Fruit fly (Drosophila melanogaster) whole organism, embryonic: ENCODE data around the gene CG12239.

Experiments
- Antp ChIP-seq: fragments of 200-800 bp; sonication (Bioruptor generic); optimal IDR thresholded peaks from 3 replicates; lab custom pipeline; 2016; ENCODE audit warnings: missing biosample characterization, missing genetic modification characterization
- Asciz ChIP-seq: fragments of 200-800 bp; sonication (Bioruptor generic); optimal IDR thresholded peaks from 2 replicates; lab custom pipeline; 2017; ENCODE audit warnings: missing biosample characterization, mild to moderate bottlenecking, missing genetic modification characterization, missing genetic modification reagents
- BtbVII ChIP-seq: fragments of 200-800 bp; sonication (Bioruptor generic); optimal IDR thresholded peaks from 3 replicates; lab custom pipeline; 2017; ENCODE audit warnings: missing biosample characterization, mild to moderate bottlenecking, missing genetic modification characterization
- CG12071 ChIP-seq: fragments of 200-800 bp; sonication (Bioruptor generic); optimal IDR thresholded peaks from 3 replicates; lab custom pipeline; 2018; ENCODE audit warnings: missing biosample characterization, mild to moderate bottlenecking, missing genetic modification characterization
- CG12236 ChIP-seq: fragments of 200-800 bp; sonication (Bioruptor generic); optimal IDR thresholded peaks from 2 replicates; lab custom pipeline; 2016; ENCODE audit warnings: missing biosample characterization, missing genetic modification characterization
- CG13123 ChIP-seq: fragments of 200-800 bp; sonication (Bioruptor generic); optimal IDR thresholded peaks from 2 replicates; lab custom pipeline; 2016; ENCODE audit warnings: missing biosample characterization, missing genetic modification characterization
- CG15073 ChIP-seq: fragments of 200-800 bp; sonication (Bioruptor generic); optimal IDR thresholded peaks from 2 replicates; lab custom pipeline; 2016; ENCODE audit warnings: missing biosample characterization, missing genetic modification characterization
- CG15479 ChIP-seq: fragments of 200-800 bp; sonication (Bioruptor generic); optimal IDR thresholded peaks from 3 replicates; lab custom pipeline; 2019; ENCODE audit warnings: missing biosample characterization, mild to moderate bottlenecking, missing genetic modification characterization, moderate library complexity
- CG1602 ChIP-seq: fragments of 200-800 bp; sonication (Bioruptor generic); optimal IDR thresholded peaks from 3 replicates; lab custom pipeline; 2016; ENCODE audit warnings: missing biosample characterization, missing genetic modification characterization
- CG17568 ChIP-seq: fragments of 200-800 bp; sonication (Bioruptor generic); optimal IDR thresholded peaks from 2 replicates; lab custom pipeline; 2018; ENCODE audit warnings: missing biosample characterization, mild to moderate bottlenecking, missing genetic modification characterization, moderate library complexity
- CG17612 ChIP-seq: fragments of 200-800 bp; sonication (Bioruptor generic); IDR thresholded peaks from 2 replicates; pipeline ENCODE4 v1.3.6; 2022; ENCODE audit warnings: missing biosample characterization, missing genetic modification characterization
- CG1832 ChIP-seq: fragments of 200-800 bp; sonication (Bioruptor generic); optimal IDR thresholded peaks from 2 replicates; lab custom pipeline; 2017; ENCODE audit warnings: missing biosample characterization, mild to moderate bottlenecking, missing genetic modification characterization, inconsistent platforms
- CG3407 ChIP-seq: fragments of 200-800 bp; sonication (Bioruptor generic); optimal IDR thresholded peaks from 2 replicates; lab custom pipeline; 2018; ENCODE audit warnings: missing biosample characterization, mild to moderate bottlenecking, missing genetic modification characterization
- CG3838 ChIP-seq: fragments of 200-800 bp; sonication (Bioruptor generic); optimal IDR thresholded peaks from 3 replicates; lab custom pipeline; 2016; ENCODE audit warnings: missing biosample characterization, missing genetic modification characterization
- CG3847 ChIP-seq: fragments of 200-800 bp; sonication (Bioruptor generic); IDR thresholded peaks from 2 replicates; pipeline ENCODE4 v1.3.6; 2022; ENCODE audit warnings: missing biosample characterization, missing genetic modification characterization
- CG3995 ChIP-seq: fragments of 200-800 bp; sonication (Bioruptor generic); optimal IDR thresholded peaks from 3 replicates; lab custom pipeline; 2016; ENCODE audit warnings: missing biosample characterization, missing genetic modification characterization
- CG4820 ChIP-seq: fragments of 200-800 bp; sonication (Bioruptor generic); optimal IDR thresholded peaks from 3 replicates; lab custom pipeline; 2016; ENCODE audit warnings: missing biosample characterization, missing genetic modification characterization
- CG6791 ChIP-seq: fragments of 200-800 bp; sonication (Bioruptor generic); IDR thresholded peaks from 3 replicates; pipeline ENCODE4 v1.3.6; 2022; ENCODE audit warnings: missing biosample characterization, missing genetic modification characterization; ENCODE audit not compliant: partially characterized antibody
- CG9437 ChIP-seq: fragments of 200-800 bp; sonication (Bioruptor generic); optimal IDR thresholded peaks from 2 replicates; lab custom pipeline; 2018; ENCODE audit warnings: missing biosample characterization, mild to moderate bottlenecking, missing genetic modification characterization
- CG9932 ChIP-seq: fragments of 200-800 bp; sonication (Bioruptor generic); IDR thresholded peaks from 2 replicates; pipeline ENCODE4 v1.3.6; 2022; ENCODE audit warnings: missing biosample characterization, missing genetic modification characterization
- Dip3 ChIP-seq: fragments of 200-800 bp; sonication (Bioruptor generic); optimal IDR thresholded peaks from 3 replicates; lab custom pipeline; 2016; ENCODE audit warnings: missing biosample characterization, missing genetic modification characterization
- Doc3 ChIP-seq: fragments of 200-800 bp; sonication (Bioruptor generic); IDR thresholded peaks from 3 replicates; pipeline ENCODE4 v1.3.6; 2022; ENCODE audit warnings: missing biosample characterization, missing genetic modification characterization; ENCODE audit not compliant: partially characterized antibody
- HmgD ChIP-seq: fragments of 200-800 bp; sonication (Bioruptor generic); optimal IDR thresholded peaks from 3 replicates; lab custom pipeline; 2016; ENCODE audit warnings: missing biosample characterization, missing genetic modification characterization
- HmgZ ChIP-seq: fragments of 200-800 bp; sonication (Bioruptor generic); optimal IDR thresholded peaks from 2 replicates; lab custom pipeline; 2018; ENCODE audit warnings: missing biosample characterization, mild to moderate bottlenecking, missing genetic modification characterization
- Lhr ChIP-seq: fragments of 200-800 bp; sonication (Bioruptor generic); optimal IDR thresholded peaks from 3 replicates; lab custom pipeline; 2017; ENCODE audit warnings: mild to moderate bottlenecking, missing biosample characterization, missing genetic modification reagents, missing genetic modification characterization
- NC2α ChIP-seq: fragments of 200-800 bp; sonication (Bioruptor generic); optimal IDR thresholded peaks from 2 replicates; lab custom pipeline; 2016; ENCODE audit warnings: missing biosample characterization, missing genetic modification characterization
- NFAT ChIP-seq: fragments of 200-800 bp; sonication (Bioruptor generic); IDR thresholded peaks from 2 replicates; pipeline ENCODE4 v1.3.6; 2022; ENCODE audit warnings: missing biosample characterization, missing genetic modification characterization
- Neu2 ChIP-seq: fragments of 200-800 bp; sonication (Bioruptor generic); optimal IDR thresholded peaks from 3 replicates; lab custom pipeline; 2016; ENCODE audit warnings: missing biosample characterization, missing genetic modification characterization, borderline replicate concordance
- Nf-YA ChIP-seq: fragments of 200-800 bp; sonication (Bioruptor generic); IDR thresholded peaks from 2 replicates; pipeline ENCODE4 v1.3.6; 2022; ENCODE audit warnings: missing biosample characterization, missing genetic modification characterization
- PHDP ChIP-seq: fragments of 200-800 bp; sonication (Bioruptor generic); optimal IDR thresholded peaks from 3 replicates; lab custom pipeline; 2018; ENCODE audit warnings: missing biosample characterization, mild to moderate bottlenecking, missing genetic modification characterization, moderate library complexity
- Poxn ChIP-seq: fragments of 200-800 bp; sonication (Bioruptor generic); IDR thresholded peaks from 2 replicates; pipeline ENCODE4 v1.3.6; 2022; ENCODE audit warnings: missing biosample characterization, missing genetic modification characterization
- Side ChIP-seq: fragments of 200-800 bp; sonication (Bioruptor generic); optimal IDR thresholded peaks from 2 replicates; lab custom pipeline; 2016; ENCODE audit warnings: missing biosample characterization, missing genetic modification characterization
- al ChIP-seq: fragments of 200-800 bp; sonication (Bioruptor generic); IDR thresholded peaks from 2 replicates; pipeline ENCODE4 v1.3.6; 2022; ENCODE audit warnings: missing biosample characterization, missing genetic modification characterization
- chif ChIP-seq, 2 experiments: fragments of 200-800 bp; sonication (Bioruptor generic); optimal IDR thresholded peaks; 3 replicates each; lab custom pipeline; 2016; ENCODE audit warnings: missing biosample characterization in 2 of 2, missing genetic modification characterization in 2 of 2
- croc ChIP-seq: fragments of 200-800 bp; sonication (Bioruptor generic); conservative IDR thresholded peaks from 3 replicates; pipeline ENCODE4 v1.3.6; 2022; ENCODE audit warnings: missing biosample characterization, missing genetic modification characterization
- crol ChIP-seq: fragments of 200-800 bp; sonication (Bioruptor generic); IDR thresholded peaks from 2 replicates; pipeline ENCODE4 v1.3.6; 2022; ENCODE audit warnings: missing biosample characterization, missing genetic modification characterization
- dmrt11E ChIP-seq: fragments of 200-800 bp; sonication (Bioruptor generic); optimal IDR thresholded peaks from 3 replicates; lab custom pipeline; 2018; ENCODE audit warnings: missing biosample characterization, mild to moderate bottlenecking, missing genetic modification characterization, moderate library complexity
- dmrt99B ChIP-seq: fragments of 200-800 bp; sonication (Bioruptor generic); optimal IDR thresholded peaks from 2 replicates; lab custom pipeline; 2018; ENCODE audit warnings: missing biosample characterization, mild to moderate bottlenecking, missing genetic modification characterization, moderate library complexity
- fd3F ChIP-seq: fragments of 200-800 bp; sonication (Bioruptor generic); optimal IDR thresholded peaks from 2 replicates; lab custom pipeline; 2018; ENCODE audit warnings: missing biosample characterization, mild to moderate bottlenecking, missing genetic modification characterization, moderate library complexity
- jing ChIP-seq: fragments of 200-800 bp; sonication (Bioruptor generic); optimal IDR thresholded peaks from 2 replicates; lab custom pipeline; 2018; ENCODE audit warnings: missing biosample characterization, mild to moderate bottlenecking, missing genetic modification characterization
- kay ChIP-seq: fragments of 200-800 bp; sonication (Bioruptor generic); optimal IDR thresholded peaks from 2 replicates; lab custom pipeline; 2016; ENCODE audit warnings: missing biosample characterization, missing genetic modification characterization
- ken ChIP-seq: fragments of 200-800 bp; sonication (Bioruptor generic); IDR thresholded peaks from 3 replicates; pipeline ENCODE4 v1.3.6; 2022; ENCODE audit warnings: missing biosample characterization, missing genetic modification characterization
- mld ChIP-seq: fragments of 200-800 bp; sonication (Bioruptor generic); IDR thresholded peaks from 3 replicates; pipeline ENCODE4 v1.3.6; 2022; ENCODE audit warnings: missing biosample characterization, missing genetic modification characterization; ENCODE audit not compliant: partially characterized antibody
- pfk ChIP-seq: fragments of 200-800 bp; sonication (Bioruptor generic); optimal IDR thresholded peaks from 2 replicates; lab custom pipeline; 2018; ENCODE audit warnings: missing biosample characterization, mild to moderate bottlenecking, missing genetic modification characterization, moderate library complexity
- sna ChIP-seq: fragments of 200-800 bp; sonication (Bioruptor generic); IDR thresholded peaks from 2 replicates; pipeline ENCODE4 v1.3.6; 2022; ENCODE audit warnings: missing biosample characterization, missing genetic modification characterization; ENCODE audit not compliant: partially characterized antibody
- tna ChIP-seq: fragments of 200-800 bp; sonication (Bioruptor generic); IDR thresholded peaks from 2 replicates; pipeline ENCODE4 v1.3.6; 2022; ENCODE audit warnings: missing biosample characterization, missing genetic modification characterization; ENCODE audit not compliant: partially characterized antibody
- ttk ChIP-seq: fragments of 200-800 bp; sonication (Bioruptor generic); IDR thresholded peaks from 2 replicates; pipeline ENCODE4 v2.1.2; 2022; ENCODE audit warnings: missing biosample characterization, missing genetic modification characterization
- zfh1 ChIP-seq: fragments of 200-800 bp; sonication (Bioruptor generic); IDR thresholded peaks from 3 replicates; pipeline ENCODE4 v1.3.6; 2022; ENCODE audit warnings: missing biosample characterization, missing genetic modification characterization

Gene CG12239

DNA sequence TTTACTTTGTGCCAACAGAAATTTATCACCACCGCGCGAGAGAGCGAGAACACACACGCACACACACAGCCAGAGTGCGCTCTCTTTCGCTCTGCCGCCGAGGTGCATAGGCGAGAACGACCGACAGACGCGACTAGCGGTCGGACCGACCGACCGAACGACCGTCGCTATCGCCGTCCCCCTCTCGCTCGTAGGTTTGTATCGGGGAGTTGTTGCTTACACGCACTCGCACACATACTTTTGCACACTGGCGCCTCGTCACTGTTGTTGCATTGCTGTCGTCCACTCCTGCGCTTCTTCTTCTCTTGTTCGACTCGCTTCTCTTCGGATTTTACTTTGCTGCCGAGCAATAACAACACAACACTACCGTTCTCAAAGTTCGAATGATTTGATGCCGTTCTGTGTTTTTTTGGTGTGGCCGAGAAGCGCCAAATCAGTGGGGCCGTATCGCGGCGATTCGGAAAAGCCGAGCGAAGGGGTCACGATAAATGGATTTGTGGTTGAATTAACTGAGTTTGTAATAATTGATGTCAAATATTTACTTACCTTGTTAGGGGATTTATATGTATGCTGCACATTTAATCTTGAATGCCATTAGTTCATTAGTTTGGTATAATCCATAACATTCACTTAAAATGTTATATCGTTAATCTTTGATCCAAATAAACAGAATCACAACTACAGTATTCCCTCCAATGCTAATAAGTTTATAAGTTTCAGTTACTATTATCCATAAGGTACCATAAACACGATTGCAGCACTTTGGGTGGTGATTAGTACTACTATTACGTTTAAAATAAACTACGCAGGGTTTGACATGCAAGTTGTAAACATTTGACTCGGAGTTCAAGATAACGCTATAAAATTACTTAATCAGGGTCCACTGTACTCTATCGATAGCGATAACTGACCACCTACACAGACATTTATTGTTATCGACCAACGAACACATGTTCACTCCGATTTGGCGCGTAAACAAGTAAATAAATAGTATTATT is 44.8 kb upstream of the CG12239 start, which contains the start of the genes IntS6 and Rtel1 (continued):
- TF ChIP-seq pfk (GFP tag; lab: Kevin White, UChicago) (peak; percentile 36), CG15073 (GFP tag; lab: Kevin White, UChicago) (peak; percentile 38), Side (GFP tag; lab: Kevin White, UChicago) (peak; percentile 88), sna (GFP tag; lab: Robert Waterston, UW) (no peak), Lhr (GFP tag; lab: Kevin White, UChicago) (peak; percentile 64), jing (peak; percentile 78), zfh1 (GFP tag; lab: Robert Waterston, UW) (peak; percentile 82), CG12071 (GFP tag; lab: Kevin White, UChicago) (peak; percentile 88), dmrt11E (tag; lab: Kevin White, UChicago) (peak; percentile 81), fd3F (GFP tag; lab: Kevin White, UChicago) (peak; percentile 87), CG1832 (GFP tag; lab: Kevin White, UChicago) (peak; percentile 96), Neu2 (GFP tag; lab: Kevin White, UChicago) (no peak), mld (GFP tag; lab: Robert Waterston, UW) (no peak), Nf-YA (GFP tag; lab: Robert Waterston, UW) (peak; percentile 78), tna (GFP tag; lab: Robert Waterston, UW) (no peak), CG17568 (GFP tag; lab: Kevin White, UChicago) (peak; percentile 84), CG15479 (GFP tag; lab: Kevin White, UChicago) (peak; percentile 75), PHDP (tag; lab: Kevin White, UChicago) (peak; percentile 90), al (peak; percentile 91), CG9932 (peak; percentile 94), ken (GFP tag; lab: Robert Waterston, UW) (peak; percentile 88), CG4820 (GFP tag; lab: Kevin White, UChicago) (peak; percentile 90), dmrt99B (tag; lab: Kevin White, UChicago) (peak; percentile 90), NFAT (peak; percentile 85), Poxn (GFP tag; lab: Robert Waterston, UW) (peak; percentile 82), HmgD (GFP tag; lab: Kevin White, UChicago) (no peak), chif (GFP tag; optimal IDR thresholded peaks at IDR 0.05; lab: Kevin White, UChicago) (peak; percentile 87 to 93), CG6791 (GFP tag; lab: Robert Waterston, UW) (peak; percentile 31; the same call in 1 of the 3 replicates), HmgZ (peak; percentile 92), CG3995 (GFP tag; lab: Kevin White, UChicago) (peak; percentile 94), crol (GFP tag; lab: Robert Waterston, UW) (peak; percentile 65), kay (GFP tag; lab: Kevin White, UChicago) (peak; percentile 71), CG1602 (GFP tag; lab: Kevin White, UChicago) (peak; percentile 88), CG9437 (GFP tag; lab: Kevin White, UChicago) (peak; percentile 81), CG13123 (GFP tag; lab: Kevin White, UChicago) (peak; percentile 65), croc (GFP tag; lab: Robert Waterston, UW) (peak; percentile 79), NC2α (GFP tag; lab: Kevin White, UChicago) (peak; percentile 65), CG3407 (GFP tag; lab: Kevin White, UChicago) (peak; percentile 69), Dip3 (GFP tag; lab: Kevin White, UChicago) (peak; percentile 91), Asciz (peak; percentile 66), ttk (GFP tag; lab: Robert Waterston, UW) (peak; percentile 87), CG3847 (GFP tag; lab: Robert Waterston, UW) (peak; percentile 89), CG12236 (peak; percentile 82), CG3838 (GFP tag; lab: Kevin White, UChicago) (peak; percentile 79), CG17612 (GFP tag; lab: Robert Waterston, UW) (peak; percentile 80), BtbVII (peak; percentile 77), Doc3 (GFP tag; lab: Robert Waterston, UW) (no peak), Antp (peak; percentile 94)
